Worm (Caenorhabditis elegans) whole organism, L1 larva: Measurements from ENCODE around the gene fbxb-75.

ENCODE experiments used
- blmp-1 ChIP-seq: fragments of 150-350 bp; optimal IDR thresholded peaks from 2 replicates; lab custom pipeline; 2014; ENCODE audit warnings: missing biosample characterization, missing genetic modification characterization
- dpl-1 ChIP-seq, 3 experiments: fragments of 150-350 bp in 2 of 3; sonication (generic microtip) in 1 of 3; optimal IDR thresholded peaks; 2 replicates each; lab custom pipeline; 2014 to 2017; ENCODE audit warnings: missing biosample characterization in 3 of 3, missing genetic modification characterization in 3 of 3, missing genetic modification reagents in 3 of 3
- fkh-10 ChIP-seq: sonication (generic microtip); optimal IDR thresholded peaks from 2 replicates; lab custom pipeline; 2017; ENCODE audit warnings: missing biosample characterization, missing genetic modification reagents, missing genetic modification characterization
- lsy-2 ChIP-seq, 2 experiments: fragments of 150-350 bp; optimal IDR thresholded peaks; 2 replicates each; lab custom pipeline; 2014; ENCODE audit warnings: missing biosample characterization in 2 of 2, missing genetic modification characterization in 2 of 2
- mab-9 ChIP-seq: fragments of 200-800 bp; sonication (Bioruptor generic); IDR thresholded peaks from 2 replicates; pipeline ENCODE4 v1.3.6; 2022; ENCODE audit warnings: missing genetic modification reagents, missing genetic modification characterization, missing compliant biosample characterization
- mdl-1 ChIP-seq, 2 experiments: fragments of 150-350 bp; optimal IDR thresholded peaks; 2 replicates each; lab custom pipeline; 2014 to 2017; ENCODE audit warnings: missing biosample characterization in 2 of 2, missing genetic modification characterization in 2 of 2, inconsistent platforms in 1 of 2
- nhr-11 ChIP-seq: fragments of 150-350 bp; optimal IDR thresholded peaks from 2 replicates; lab custom pipeline; 2014; ENCODE audit warnings: missing biosample characterization, missing genetic modification characterization
- nhr-12 ChIP-seq: sonication (generic microtip); optimal IDR thresholded peaks from 2 replicates; lab custom pipeline; 2017; ENCODE audit warnings: missing biosample characterization, missing genetic modification characterization
- nhr-237 ChIP-seq: fragments of 150-350 bp; optimal IDR thresholded peaks from 2 replicates; lab custom pipeline; 2014; ENCODE audit warnings: missing biosample characterization, missing genetic modification characterization
- skn-1 ChIP-seq: fragments of 150-350 bp; optimal IDR thresholded peaks from 2 replicates; lab custom pipeline; 2014; ENCODE audit warnings: missing biosample characterization, missing genetic modification characterization
- snpc-4 ChIP-seq: fragments of 150-350 bp; optimal IDR thresholded peaks from 2 replicates; lab custom pipeline; 2014; ENCODE audit warnings: missing biosample characterization, missing genetic modification characterization
- ztf-11 ChIP-seq, 2 experiments: sonication (generic microtip); optimal IDR thresholded peaks; 2 replicates each; lab custom pipeline; 2016 to 2017; ENCODE audit warnings: missing genetic modification characterization in 2 of 2, missing biosample characterization in 1 of 2, missing compliant biosample characterization in 1 of 2

DNA sequence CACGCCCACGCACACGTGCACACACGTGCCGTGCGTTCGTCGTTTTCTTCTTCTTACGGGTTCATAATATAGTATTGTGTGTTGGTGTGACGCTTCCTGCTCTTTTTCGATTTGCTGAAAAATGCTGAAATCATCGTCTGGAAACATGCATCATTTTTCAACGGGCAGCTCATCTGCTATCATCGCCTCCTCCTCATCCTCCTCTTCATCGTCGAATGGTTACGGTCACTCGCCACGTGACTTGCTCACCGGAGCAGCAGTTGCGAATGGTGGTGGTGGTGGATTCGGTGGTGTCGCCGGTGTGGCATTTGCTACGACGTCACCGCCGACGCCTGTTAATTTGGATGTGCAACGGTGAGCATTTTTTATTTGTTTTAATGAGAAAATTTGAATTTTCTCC is 32.3 kb downstream of the fbxb-75 start:
- TF ChIP-seq fkh-10 (no peak), blmp-1 (tag; lab: Kevin White, UChicago) (no peak), lsy-2 (tag; optimal IDR thresholded peaks at IDR 0.05; lab: Kevin White, UChicago) (no peak), snpc-4 (tag; lab: Kevin White, UChicago) (no peak), nhr-237 (no peak), skn-1 (tag; lab: Kevin White, UChicago) (no peak), mab-9 (GFP tag; lab: Robert Waterston, UW) (no peak), nhr-11 (tag; lab: Kevin White, UChicago) (no peak), ztf-11 (tag; optimal IDR thresholded peaks at IDR 0.05; lab: Kevin White, UChicago) (no peak), nhr-12 (tag; lab: Kevin White, UChicago) (no peak), dpl-1 (GFP tag; optimal IDR thresholded peaks at IDR 0.05; lab: Kevin White, UChicago) (no peak), mdl-1 (tag; optimal IDR thresholded peaks at IDR 0.05; lab: Kevin White, UChicago) (no peak)
